Fruit fly (Drosophila melanogaster) whole organism, pupa: ENCODE results near the gene CG46394.
A peak's percentile ranks its signal among the peaks of the same experiment; 100 is the strongest.

Experiments
- CG10348 ChIP-seq: fragments of 200-800 bp; sonication (Bioruptor generic); IDR thresholded peaks from 2 replicates; pipeline ENCODE4 v1.3.6; 2022; ENCODE audit warnings: missing biosample characterization, missing genetic modification characterization
- CG12605 ChIP-seq: fragments of 200-800 bp; sonication (Bioruptor generic); IDR thresholded peaks from 2 replicates; pipeline ENCODE4 v1.3.6; 2022; ENCODE audit warnings: missing biosample characterization, missing genetic modification characterization
- CG13204 ChIP-seq: fragments of 200-800 bp; sonication (Bioruptor generic); optimal IDR thresholded peaks from 2 replicates; lab custom pipeline; 2018; ENCODE audit warnings: missing biosample characterization, mild to moderate bottlenecking, missing genetic modification characterization, moderate library complexity
- CG14655 ChIP-seq: fragments of 200-800 bp; sonication (Bioruptor generic); optimal IDR thresholded peaks from 3 replicates; lab custom pipeline; 2017; ENCODE audit warnings: mild to moderate bottlenecking, missing biosample characterization, missing genetic modification reagents, missing genetic modification characterization
- CG15710 ChIP-seq: fragments of 200-800 bp; sonication (Bioruptor generic); optimal IDR thresholded peaks from 2 replicates; lab custom pipeline; 2018; ENCODE audit warnings: missing biosample characterization, mild to moderate bottlenecking, missing genetic modification characterization, moderate library complexity
- CG17806 ChIP-seq: fragments of 200-800 bp; sonication (Bioruptor generic); optimal IDR thresholded peaks from 2 replicates; lab custom pipeline; 2018; ENCODE audit warnings: missing biosample characterization, mild to moderate bottlenecking, missing genetic modification characterization, moderate library complexity
- CG32121 ChIP-seq: fragments of 200-800 bp; sonication (Bioruptor generic); IDR thresholded peaks from 2 replicates; pipeline ENCODE4 v1.3.6; 2022; ENCODE audit warnings: missing biosample characterization, missing genetic modification characterization
- CG34367 ChIP-seq: fragments of 200-800 bp; sonication (Bioruptor generic); optimal IDR thresholded peaks from 2 replicates; lab custom pipeline; 2018; ENCODE audit warnings: missing biosample characterization, mild to moderate bottlenecking, missing genetic modification characterization
- CG4496 ChIP-seq: fragments of 200-800 bp; sonication (Bioruptor generic); IDR thresholded peaks from 3 replicates; pipeline ENCODE4 v1.3.6; 2022; ENCODE audit warnings: missing biosample characterization, missing genetic modification characterization
- CG8159 ChIP-seq: fragments of 200-800 bp; sonication (Bioruptor generic); optimal IDR thresholded peaks from 3 replicates; lab custom pipeline; 2018; ENCODE audit warnings: missing biosample characterization, mild to moderate bottlenecking, missing genetic modification characterization, moderate library complexity
- CG8301 ChIP-seq: fragments of 200-800 bp; sonication (Bioruptor generic); optimal IDR thresholded peaks from 2 replicates; lab custom pipeline; 2018; ENCODE audit warnings: missing biosample characterization, mild to moderate bottlenecking, missing genetic modification characterization
- CG9948 ChIP-seq: fragments of 200-800 bp; sonication (Bioruptor generic); optimal IDR thresholded peaks from 2 replicates; lab custom pipeline; 2018; ENCODE audit warnings: missing biosample characterization, mild to moderate bottlenecking, missing genetic modification characterization, moderate library complexity
- D1 ChIP-seq: fragments of 200-800 bp; sonication (Bioruptor generic); optimal IDR thresholded peaks from 2 replicates; lab custom pipeline; 2018; ENCODE audit warnings: missing biosample characterization, mild to moderate bottlenecking, missing genetic modification characterization, moderate library complexity
- EcR ChIP-seq: fragments of 200-800 bp; sonication (Bioruptor generic); optimal IDR thresholded peaks from 3 replicates; lab custom pipeline; 2019; ENCODE audit warnings: missing biosample characterization, missing genetic modification characterization, mild to moderate bottlenecking, moderate library complexity, missing genetic modification reagents
- Ets98B ChIP-seq: fragments of 200-800 bp; sonication (Bioruptor generic); IDR thresholded peaks from 2 replicates; pipeline ENCODE4 v1.3.6; 2022; ENCODE audit warnings: missing biosample characterization, missing genetic modification characterization
- Pif1A ChIP-seq: fragments of 200-800 bp; sonication (Bioruptor generic); optimal IDR thresholded peaks from 3 replicates; lab custom pipeline; 2016; ENCODE audit warnings: missing biosample characterization, missing genetic modification characterization
- Pif1B ChIP-seq: fragments of 200-800 bp; sonication (Bioruptor generic); optimal IDR thresholded peaks from 3 replicates; lab custom pipeline; 2016; ENCODE audit warnings: missing biosample characterization, missing genetic modification characterization
- Snoo ChIP-seq: fragments of 200-800 bp; sonication (Bioruptor generic); optimal IDR thresholded peaks from 3 replicates; lab custom pipeline; 2017; ENCODE audit warnings: missing biosample characterization, mild to moderate bottlenecking, missing genetic modification characterization, inconsistent platforms
- fd96Ca ChIP-seq: fragments of 200-800 bp; sonication (Bioruptor generic); IDR thresholded peaks from 3 replicates; pipeline ENCODE4 v1.3.6; 2022; ENCODE audit warnings: missing biosample characterization, missing genetic modification characterization
- gl ChIP-seq: fragments of 200-800 bp; sonication (Bioruptor generic); optimal IDR thresholded peaks from 2 replicates; lab custom pipeline; 2018; ENCODE audit warnings: missing biosample characterization, mild to moderate bottlenecking, missing genetic modification characterization
- rn ChIP-seq: fragments of 200-800 bp; sonication (Bioruptor generic); IDR thresholded peaks from 2 replicates; pipeline ENCODE4 v1.3.6; 2022; ENCODE audit warnings: missing biosample characterization, missing genetic modification characterization

The CG46394 gene

DNA sequence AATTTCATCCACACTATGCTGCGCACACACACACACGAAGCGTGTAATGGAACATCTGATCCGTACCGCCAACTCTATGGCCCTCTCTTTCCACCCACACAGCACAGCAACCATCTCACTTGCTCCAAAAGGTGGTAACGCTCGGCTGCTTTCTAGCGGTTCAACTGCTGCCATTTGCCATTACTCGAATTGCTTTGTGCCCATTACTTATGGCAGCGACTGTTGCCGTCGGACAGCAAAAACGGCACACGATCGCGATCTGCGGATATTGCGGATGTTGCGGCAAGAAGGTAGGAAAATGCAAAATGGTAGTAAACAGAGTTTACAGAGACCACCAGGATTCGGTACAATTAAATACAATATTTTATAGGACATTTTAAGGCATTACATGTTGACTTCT lies 45.4 kb upstream of the CG46394 start:
- TF ChIP-seq CG4496 (GFP tag; lab: Robert Waterston, UW) (no peak), CG34367 (tag; lab: Kevin White, UChicago) (no peak), Pif1A (GFP tag; lab: Kevin White, UChicago) (no peak), CG17806 (tag; lab: Kevin White, UChicago) (no peak), CG8159 (no peak), rn (GFP tag; lab: Robert Waterston, UW) (no peak), CG10348 (GFP tag; lab: Robert Waterston, UW) (no peak)

DNA sequence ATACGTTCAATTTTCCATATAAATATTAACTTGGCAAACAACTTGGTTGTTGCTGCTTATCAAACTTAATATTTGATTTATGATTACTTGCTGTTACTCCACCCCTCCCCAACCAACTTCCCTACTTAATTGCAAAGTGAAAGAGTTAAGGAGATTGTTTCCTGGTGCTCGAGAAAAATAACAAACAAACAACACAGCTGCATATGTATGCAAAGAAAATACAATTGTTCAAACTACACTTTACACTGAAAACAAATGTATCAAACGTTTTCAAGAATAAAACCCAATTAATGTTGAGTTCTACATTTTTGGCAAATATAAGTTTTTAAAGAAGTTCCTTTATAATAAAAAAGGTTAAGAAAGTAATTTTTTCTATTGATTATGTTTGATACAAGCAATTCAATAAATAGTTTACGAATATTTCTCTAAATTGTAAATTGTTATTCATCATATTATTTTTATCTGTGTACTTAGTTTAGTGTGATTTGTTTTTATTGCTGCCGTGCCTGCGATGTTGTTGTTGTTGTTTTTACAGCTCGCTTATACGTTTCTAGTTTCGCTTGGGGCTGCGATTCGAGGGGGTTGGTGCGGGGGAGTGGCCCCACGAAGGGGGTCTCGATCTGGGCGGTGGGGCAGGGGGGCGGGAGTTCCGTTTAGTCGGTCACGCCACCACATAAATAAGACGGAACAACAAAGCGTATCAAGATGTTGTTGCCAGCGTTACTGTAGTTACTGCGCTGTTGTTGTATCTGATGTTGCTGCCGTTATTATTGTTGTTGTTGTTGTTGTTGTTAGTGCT lies 44.3 kb upstream of the CG46394 start:
- peak; percentile 62 for TF ChIP-seq gl (tag; lab: Kevin White, UChicago)
- TF ChIP-seq CG10348 (GFP tag; lab: Robert Waterston, UW) = no peak
- TF ChIP-seq EcR (GFP tag; lab: Kevin White, UChicago) = peak; percentile 9
- no peak for TF ChIP-seq Snoo (tag; lab: Kevin White, UChicago)
- peak; percentile 28; the same call in 1 of the 2 replicates for TF ChIP-seq Ets98B
- TF ChIP-seq CG14655 (GFP tag; lab: Kevin White, UChicago) = peak; percentile 71
- peak; percentile 69; the same call in 1 of the 3 replicates for TF ChIP-seq fd96Ca (GFP tag; lab: Robert Waterston, UW)
- peak; percentile 55 for TF ChIP-seq CG13204 (GFP tag; lab: Kevin White, UChicago)
- TF ChIP-seq rn (GFP tag; lab: Robert Waterston, UW) = no peak
- peak; percentile 75 for TF ChIP-seq CG8159
- TF ChIP-seq CG15710 (tag; lab: Kevin White, UChicago) = peak; percentile 54
- TF ChIP-seq CG8301 (tag; lab: Kevin White, UChicago) = peak; percentile 82
- TF ChIP-seq Pif1B (GFP tag; lab: Kevin White, UChicago) = no peak
- TF ChIP-seq Pif1A (GFP tag; lab: Kevin White, UChicago) = no peak
- TF ChIP-seq CG17806 (tag; lab: Kevin White, UChicago) = peak; percentile 66
- peak; percentile 48; the same call in 1 of the 3 replicates for TF ChIP-seq CG4496 (GFP tag; lab: Robert Waterston, UW)
- TF ChIP-seq CG32121 (GFP tag; lab: Robert Waterston, UW) = peak; percentile 75
- TF ChIP-seq CG12605 (GFP tag; lab: Robert Waterston, UW) = peak; percentile 47; the same call in 1 of the 2 replicates
- peak; percentile 73 for TF ChIP-seq CG9948 (tag; lab: Kevin White, UChicago)
- TF ChIP-seq D1 (tag; lab: Kevin White, UChicago) = peak; percentile 17
- peak; percentile 28 for TF ChIP-seq CG34367 (tag; lab: Kevin White, UChicago)

DNA sequence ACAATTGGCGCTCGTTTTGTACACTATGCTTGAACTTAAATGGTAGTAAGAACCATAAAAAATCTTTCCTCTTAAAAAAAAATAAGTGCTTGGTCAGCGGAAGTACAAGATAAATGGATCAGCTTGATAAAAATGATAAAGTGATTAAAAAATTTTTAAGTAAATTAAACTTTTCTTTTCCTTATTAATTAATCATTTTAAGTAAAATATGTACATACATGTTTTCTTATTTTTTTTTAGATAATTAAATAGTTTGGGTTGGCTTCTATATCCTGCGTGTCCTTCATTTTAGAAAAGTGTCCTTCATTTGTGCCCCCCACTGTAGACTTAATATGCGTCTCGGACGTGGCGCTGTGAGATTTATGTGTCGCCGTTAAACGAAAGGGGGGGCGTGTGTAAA lies 43.5 kb upstream of the CG46394 start:
- TF ChIP-seq EcR (GFP tag; lab: Kevin White, UChicago) = no peak
- TF ChIP-seq CG13204 (GFP tag; lab: Kevin White, UChicago) = no peak
- no peak for TF ChIP-seq CG17806 (tag; lab: Kevin White, UChicago)
- TF ChIP-seq CG9948 (tag; lab: Kevin White, UChicago) = peak; percentile 8
- TF ChIP-seq Snoo (tag; lab: Kevin White, UChicago) = no peak
- TF ChIP-seq CG10348 (GFP tag; lab: Robert Waterston, UW) = no peak
- TF ChIP-seq CG4496 (GFP tag; lab: Robert Waterston, UW) = no peak
- no peak for TF ChIP-seq D1 (tag; lab: Kevin White, UChicago)
- TF ChIP-seq CG8301 (tag; lab: Kevin White, UChicago) = no peak

DNA sequence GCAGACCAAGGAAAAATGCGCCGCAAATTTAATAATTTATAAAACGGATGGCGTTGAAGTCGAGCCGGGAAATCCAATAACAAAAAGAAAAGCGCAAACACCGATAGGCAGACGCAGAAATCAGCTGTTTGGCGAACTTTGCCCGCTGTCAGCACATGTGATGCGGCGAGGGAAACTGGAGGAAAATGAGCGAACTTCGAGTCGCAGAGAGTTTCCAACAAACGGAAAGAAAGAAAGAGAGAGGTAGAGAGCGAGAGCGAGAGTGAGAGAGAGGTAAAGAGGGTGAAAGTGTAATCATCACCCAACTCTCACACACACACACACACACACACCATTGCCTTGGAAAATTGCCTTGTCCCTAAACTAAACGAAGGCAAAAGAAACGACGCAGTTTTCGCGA lies 43.0 kb upstream of the CG46394 start:
- TF ChIP-seq CG32121 (GFP tag; lab: Robert Waterston, UW) (peak; percentile 26; the same call in 1 of the 2 replicates), CG12605 (GFP tag; lab: Robert Waterston, UW) (peak; percentile 84), Pif1A (GFP tag; lab: Kevin White, UChicago) (peak; percentile 50), CG17806 (tag; lab: Kevin White, UChicago) (peak; percentile 21), rn (GFP tag; lab: Robert Waterston, UW) (no peak), gl (tag; lab: Kevin White, UChicago) (peak; percentile 89), CG15710 (tag; lab: Kevin White, UChicago) (no peak), Ets98B (peak; percentile 76), EcR (GFP tag; lab: Kevin White, UChicago) (peak; percentile 6), CG13204 (GFP tag; lab: Kevin White, UChicago) (peak; percentile 73), fd96Ca (GFP tag; lab: Robert Waterston, UW) (peak; percentile 78), D1 (tag; lab: Kevin White, UChicago) (no peak), CG8159 (peak; percentile 9), CG4496 (GFP tag; lab: Robert Waterston, UW) (peak; percentile 74), CG34367 (tag; lab: Kevin White, UChicago) (peak; percentile 33), CG9948 (tag; lab: Kevin White, UChicago) (peak; percentile 9), CG14655 (GFP tag; lab: Kevin White, UChicago) (peak; percentile 77), CG8301 (tag; lab: Kevin White, UChicago) (peak; percentile 73), CG10348 (GFP tag; lab: Robert Waterston, UW) (no peak), Snoo (tag; lab: Kevin White, UChicago) (no peak), Pif1B (GFP tag; lab: Kevin White, UChicago) (peak; percentile 6)

DNA sequence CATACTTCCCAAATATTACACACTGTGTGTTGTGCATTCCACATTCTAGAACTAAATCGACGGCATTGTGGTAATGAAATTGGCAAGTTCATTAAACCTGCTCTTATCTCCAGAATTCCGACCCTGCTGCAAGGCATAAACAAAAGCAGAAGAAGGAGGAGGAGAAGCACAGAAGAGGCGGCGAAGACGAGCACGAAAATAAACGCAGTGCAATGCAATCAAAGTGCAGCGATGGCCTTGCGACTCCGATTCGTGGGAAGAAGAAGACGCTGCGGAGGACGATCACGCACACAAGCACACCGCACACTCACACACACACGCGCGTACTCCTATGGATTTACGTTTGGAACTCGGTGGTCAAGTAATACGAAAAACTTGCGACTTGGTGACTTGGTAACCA lies 39.3 kb upstream of the CG46394 start:
- TF ChIP-seq CG4496 (GFP tag; lab: Robert Waterston, UW) (0 out of 3 replicates have a peak, but pooled peaks have one; percentile 9), CG9948 (tag; lab: Kevin White, UChicago) (no peak), CG13204 (GFP tag; lab: Kevin White, UChicago) (peak; percentile 60), EcR (GFP tag; lab: Kevin White, UChicago) (peak; percentile 97)
